Fruit fly (Drosophila melanogaster): ENCODE data around the gene ntc.

dm6 chr3L:3855194-3855980 lies 49.1 kb upstream of the ntc start:
- TF ChIP-seq CG17568 (GFP tag; optimal IDR thresholded peaks at IDR 0.05) (no peak), ems (GFP tag; optimal IDR thresholded peaks at IDR 0.05) (no peak), ac (GFP tag; optimal IDR thresholded peaks at IDR 0.05) (no peak), CG10565 (GFP tag; optimal IDR thresholded peaks at IDR 0.05) (no peak), lab (GFP tag; optimal IDR thresholded peaks at IDR 0.05) (peak; percentile 8), CG1529 (GFP tag; optimal IDR thresholded peaks at IDR 0.05) (peak; percentile 50), CG12391 (tag; optimal IDR thresholded peaks at IDR 0.05) (peak; percentile 76), CG6813 (GFP tag; optimal IDR thresholded peaks at IDR 0.05) (peak; percentile 10), so (GFP tag; IDR thresholded peaks at IDR 0.05) (no peak), cg (GFP tag; optimal IDR thresholded peaks at IDR 0.05) (peak; percentile 49), Blimp-1 (GFP tag; optimal IDR thresholded peaks at IDR 0.05) (peak; percentile 61)
